Worm (Caenorhabditis elegans): Measurements from ENCODE around the gene T01B7.9.

Gene T01B7.9

DNA sequence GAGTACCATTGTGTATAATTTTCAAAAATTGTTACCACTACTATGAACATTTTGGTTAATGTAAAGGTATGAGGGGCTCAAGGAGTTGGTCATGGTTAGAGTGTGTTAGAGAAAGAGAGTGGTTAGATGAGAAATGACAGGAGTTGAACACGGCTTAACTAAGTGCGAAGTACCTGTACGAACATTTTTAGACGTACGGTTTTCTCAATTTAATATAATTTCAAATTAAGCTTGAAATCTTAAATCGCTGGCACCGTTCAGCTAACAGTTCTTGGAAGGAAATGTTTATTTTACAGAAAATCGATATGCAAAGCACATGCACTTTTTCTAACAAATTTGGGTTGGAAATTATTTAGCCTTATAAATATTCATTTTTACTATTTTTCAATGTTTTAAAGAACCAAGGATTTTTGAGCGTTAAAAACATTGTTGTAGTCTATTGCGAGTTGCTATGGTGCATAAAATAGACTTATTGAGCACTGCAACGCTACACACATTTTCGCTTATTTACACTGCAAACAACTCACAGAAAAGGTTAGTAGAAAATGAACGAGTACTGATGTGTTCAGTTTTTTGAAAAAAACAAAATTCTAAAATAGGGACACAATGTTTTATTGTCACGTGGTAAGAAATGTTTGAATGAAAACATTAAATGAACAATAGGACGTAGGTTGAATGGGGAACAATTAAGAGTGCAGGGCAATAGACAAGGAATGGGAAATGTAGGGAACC is 24.8 kb downstream of the T01B7.9 start, which contains the start of gene sphk-1:
sphk-1 (minus strand) TSS at position 51 of the 732 bp plus-strand sequence.
- no peak for TF ChIP-seq tbx-37 (GFP tag; conservative IDR thresholded peaks at IDR 0.05)
- no peak for TF ChIP-seq ets-7 (tag; optimal IDR thresholded peaks at IDR 0.05)
- no peak for TF ChIP-seq sea-1 (GFP tag; conservative IDR thresholded peaks at IDR 0.05)
- no peak for TF ChIP-seq B0310.2 (tag; optimal IDR thresholded peaks at IDR 0.05)
- no peak for TF ChIP-seq ceh-36 (tag; optimal IDR thresholded peaks at IDR 0.05)
- no peak for TF ChIP-seq ama-1 (optimal IDR thresholded peaks at IDR 0.05)
- TF ChIP-seq hmbx-1 (tag; optimal IDR thresholded peaks at IDR 0.05), result no peak
- no peak for TF ChIP-seq flt-1 (GFP tag; IDR thresholded peaks at IDR 0.05)
- no peak for TF ChIP-seq tbx-11 (GFP tag; IDR thresholded peaks at IDR 0.05)
- TF ChIP-seq hnd-1 (tag; optimal IDR thresholded peaks at IDR 0.05), result no peak
- no peak for TF ChIP-seq F13C5.2 (tag; optimal IDR thresholded peaks at IDR 0.05)
- no peak for TF ChIP-seq hmg-4 (GFP tag; optimal IDR thresholded peaks at IDR 0.05)

DNA sequence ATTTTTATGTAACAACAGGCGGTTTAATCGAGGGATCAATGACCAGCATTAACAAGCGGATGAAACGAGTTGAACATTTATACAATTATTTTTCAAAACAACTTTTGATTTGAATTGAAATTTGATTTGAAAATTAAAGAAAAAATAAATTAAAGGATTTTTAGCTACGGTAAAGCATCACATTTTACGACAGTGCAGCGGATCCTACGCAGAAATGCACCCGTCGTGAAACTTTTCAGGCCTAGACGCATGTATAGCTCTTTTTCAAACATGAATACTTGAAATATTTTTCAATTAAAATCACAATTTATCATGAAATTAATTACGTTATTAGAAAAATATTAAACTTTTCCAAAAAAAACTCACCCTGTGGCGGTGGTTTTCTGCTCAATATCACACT is 25.5 kb downstream of the T01B7.9 start:
- TF ChIP-seq B0310.2 (tag; optimal IDR thresholded peaks at IDR 0.05) (no peak), tra-4 (tag; optimal IDR thresholded peaks at IDR 0.05) (no peak), tbx-11 (GFP tag; IDR thresholded peaks at IDR 0.05) (no peak), flt-1 (GFP tag; IDR thresholded peaks at IDR 0.05) (no peak), ets-7 (tag; optimal IDR thresholded peaks at IDR 0.05) (no peak), ceh-13 (GFP tag; optimal IDR thresholded peaks at IDR 0.05) (no peak), hmbx-1 (tag; optimal IDR thresholded peaks at IDR 0.05) (no peak), tbx-37 (GFP tag; conservative IDR thresholded peaks at IDR 0.05) (no peak), ceh-36 (tag; optimal IDR thresholded peaks at IDR 0.05) (no peak), ama-1 (optimal IDR thresholded peaks at IDR 0.05) (no peak), scrt-1 (GFP tag; IDR thresholded peaks at IDR 0.05) (no peak), F13C5.2 (tag; optimal IDR thresholded peaks at IDR 0.05) (no peak), hmg-4 (GFP tag; optimal IDR thresholded peaks at IDR 0.05) (no peak), aly-1 (tag; optimal IDR thresholded peaks at IDR 0.05) (no peak), sea-1 (GFP tag; conservative IDR thresholded peaks at IDR 0.05) (no peak)

DNA sequence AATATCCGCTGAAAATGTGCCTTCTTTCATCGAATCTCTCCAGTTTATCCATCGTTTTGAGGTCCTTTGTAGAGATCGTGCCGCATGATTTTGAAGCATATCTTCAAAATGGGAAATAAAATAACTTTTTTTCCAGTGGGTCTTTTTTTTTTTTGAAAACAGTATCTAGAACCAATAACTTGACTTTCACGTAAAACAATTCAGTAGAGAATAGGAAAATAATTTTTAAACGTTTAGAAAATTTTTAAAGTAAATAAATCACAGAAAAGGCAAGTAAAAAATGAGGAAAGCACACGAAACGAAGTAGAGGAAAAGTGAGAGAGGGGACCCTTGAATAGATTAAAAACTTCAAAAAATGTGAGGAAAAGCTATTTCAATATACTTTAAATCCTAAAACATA is 27.8 kb downstream of the T01B7.9 start, which contains the start of gene chdh-1:
chdh-1 (minus strand) TSS at position 101 of the 400 bp plus-strand sequence.
- TF ChIP-seq aly-1 (tag; optimal IDR thresholded peaks at IDR 0.05), result no peak

- TF ChIP-seq F13C5.2 (tag; optimal IDR thresholded peaks at IDR 0.05) (no peak), hmbx-1 (tag; optimal IDR thresholded peaks at IDR 0.05) (no peak)
These were observed 30.8 kb downstream of the T01B7.9 start, which contains the start of gene C34C6.10 for ce11 chrII:8695783-8696182. Gene C34C6.10, minus strand, starts transcription at chrII:8695883.

- TF ChIP-seq aly-1 (tag; optimal IDR thresholded peaks at IDR 0.05), result no peak
- no peak for TF ChIP-seq ceh-36 (tag; optimal IDR thresholded peaks at IDR 0.05)
- TF ChIP-seq hmbx-1 (tag; optimal IDR thresholded peaks at IDR 0.05), result no peak
- no peak for TF ChIP-seq tbx-37 (GFP tag; conservative IDR thresholded peaks at IDR 0.05)
- no peak for TF ChIP-seq ama-1 (optimal IDR thresholded peaks at IDR 0.05)
- no peak for TF ChIP-seq sea-1 (GFP tag; conservative IDR thresholded peaks at IDR 0.05)
- no peak for TF ChIP-seq ceh-13 (GFP tag; optimal IDR thresholded peaks at IDR 0.05)
- no peak for TF ChIP-seq tbx-11 (GFP tag; IDR thresholded peaks at IDR 0.05)
- no peak for TF ChIP-seq flt-1 (GFP tag; IDR thresholded peaks at IDR 0.05)
- TF ChIP-seq F13C5.2 (tag; optimal IDR thresholded peaks at IDR 0.05), result no peak
- no peak for TF ChIP-seq hmg-4 (GFP tag; optimal IDR thresholded peaks at IDR 0.05)
- TF ChIP-seq scrt-1 (GFP tag; IDR thresholded peaks at IDR 0.05), result no peak
- no peak for TF ChIP-seq pes-1 (GFP tag; IDR thresholded peaks at IDR 0.05)
- no peak for TF ChIP-seq B0310.2 (tag; optimal IDR thresholded peaks at IDR 0.05)
- TF ChIP-seq ets-7 (tag; optimal IDR thresholded peaks at IDR 0.05), result no peak
- no peak for TF ChIP-seq hnd-1 (tag; optimal IDR thresholded peaks at IDR 0.05)
- TF ChIP-seq tra-4 (tag; optimal IDR thresholded peaks at IDR 0.05), result no peak
These were observed 35.1 kb downstream of the T01B7.9 start, which contains the start of gene C34C6.3 for ce11 chrII:8691344-8691960. Gene C34C6.3, plus strand, starts transcription at chrII:8691910.

- TF ChIP-seq scrt-1 (GFP tag; IDR thresholded peaks at IDR 0.05) (no peak), tbx-11 (GFP tag; IDR thresholded peaks at IDR 0.05) (no peak), ets-7 (tag; optimal IDR thresholded peaks at IDR 0.05) (no peak), hmbx-1 (tag; optimal IDR thresholded peaks at IDR 0.05) (no peak), tra-4 (tag; optimal IDR thresholded peaks at IDR 0.05) (no peak), ama-1 (optimal IDR thresholded peaks at IDR 0.05) (no peak), B0310.2 (tag; optimal IDR thresholded peaks at IDR 0.05) (no peak), pes-1 (GFP tag; IDR thresholded peaks at IDR 0.05) (no peak), flt-1 (GFP tag; IDR thresholded peaks at IDR 0.05) (no peak), sea-1 (GFP tag; conservative IDR thresholded peaks at IDR 0.05) (no peak), ceh-13 (GFP tag; optimal IDR thresholded peaks at IDR 0.05) (no peak), hnd-1 (tag; optimal IDR thresholded peaks at IDR 0.05) (no peak), ceh-36 (tag; optimal IDR thresholded peaks at IDR 0.05) (no peak), F13C5.2 (tag; optimal IDR thresholded peaks at IDR 0.05) (no peak), hmg-4 (GFP tag; optimal IDR thresholded peaks at IDR 0.05) (no peak), aly-1 (tag; optimal IDR thresholded peaks at IDR 0.05) (no peak), tbx-37 (GFP tag; conservative IDR thresholded peaks at IDR 0.05) (no peak)
These were observed 41.0 kb downstream of the T01B7.9 start, which contains the start of gene C34C6.9 for ce11 chrII:8685623-8686022. Gene C34C6.9, plus strand, starts transcription at chrII:8685923.

ce11 chrII:8684824-8685223 is 41.8 kb downstream of the T01B7.9 start, which contains the start of gene hgap-2:
Gene hgap-2, minus strand, starts transcription at chrII:8684924.
- TF ChIP-seq tbx-11 (GFP tag; IDR thresholded peaks at IDR 0.05) (no peak), hmbx-1 (tag; optimal IDR thresholded peaks at IDR 0.05) (no peak), tbx-37 (GFP tag; conservative IDR thresholded peaks at IDR 0.05) (no peak), flt-1 (GFP tag; IDR thresholded peaks at IDR 0.05) (no peak), hmg-4 (GFP tag; optimal IDR thresholded peaks at IDR 0.05) (no peak), pes-1 (GFP tag; IDR thresholded peaks at IDR 0.05) (no peak), F13C5.2 (tag; optimal IDR thresholded peaks at IDR 0.05) (no peak), hnd-1 (tag; optimal IDR thresholded peaks at IDR 0.05) (no peak), aly-1 (tag; optimal IDR thresholded peaks at IDR 0.05) (no peak), scrt-1 (GFP tag; IDR thresholded peaks at IDR 0.05) (no peak), tra-4 (tag; optimal IDR thresholded peaks at IDR 0.05) (no peak), ets-7 (tag; optimal IDR thresholded peaks at IDR 0.05) (no peak), sea-1 (GFP tag; conservative IDR thresholded peaks at IDR 0.05) (no peak), ama-1 (optimal IDR thresholded peaks at IDR 0.05) (no peak), ceh-13 (GFP tag; optimal IDR thresholded peaks at IDR 0.05) (no peak)

Data from whole organism, early embryonic.